Fruit fly (Drosophila melanogaster): ENCODE results near the gene Ahcy.

Gene Ahcy

DNA sequence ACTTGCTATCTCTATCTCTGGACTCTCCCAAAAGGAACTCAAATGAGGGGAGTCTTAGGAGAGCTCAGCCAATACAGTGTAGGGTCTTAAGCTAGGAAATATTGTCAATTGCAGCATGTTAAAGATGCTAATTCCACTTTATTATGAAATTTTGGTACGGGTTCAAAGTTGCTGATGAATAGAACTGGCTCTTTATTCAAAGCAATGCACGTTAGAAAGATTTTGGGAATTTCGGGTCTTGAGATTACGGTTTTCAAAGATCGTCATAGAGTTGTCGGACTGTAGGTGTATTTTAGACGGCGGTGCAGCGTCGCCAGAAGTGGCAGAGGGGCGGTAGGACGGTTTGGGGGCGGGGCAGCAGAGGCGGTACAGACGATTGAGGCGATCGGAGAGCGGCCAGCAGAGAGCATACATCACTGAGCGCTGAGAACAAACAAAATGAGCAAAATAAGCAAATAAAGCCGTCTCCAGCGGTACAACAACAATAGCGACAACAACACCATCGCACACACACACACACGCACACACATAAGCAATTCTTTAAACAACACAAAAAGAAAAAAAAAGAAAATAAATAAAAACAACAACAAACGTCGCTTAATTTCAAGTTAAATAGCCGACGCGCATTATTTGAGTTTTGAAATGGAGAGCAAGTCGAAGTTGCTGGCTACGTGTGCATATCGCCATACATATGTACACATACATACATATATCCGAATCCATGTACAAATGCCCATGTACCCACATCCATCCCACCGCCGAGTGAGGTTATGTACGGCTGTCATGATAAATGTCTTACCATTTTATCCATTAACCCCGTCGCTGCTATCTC, 47.6 kb downstream of the Ahcy start (continued):
- TF ChIP-seq chm (GFP tag; IDR thresholded peaks at IDR 0.05) (peak; percentile 11; the same call in 1 of the 2 replicates), sens-2 (GFP tag; IDR thresholded peaks at IDR 0.05) (no peak), D19B (GFP tag; optimal IDR thresholded peaks at IDR 0.05) (no peak), dmrt99B (tag; optimal IDR thresholded peaks at IDR 0.05) (no peak), CG31365 (tag; optimal IDR thresholded peaks at IDR 0.05) (no peak), usp (GFP tag; optimal IDR thresholded peaks at IDR 0.05) (no peak), HLH4C (GFP tag; IDR thresholded peaks at IDR 0.05; ENCODE audit: partially characterized antibody) (no peak), Nf-YA (GFP tag; IDR thresholded peaks at IDR 0.05) (no peak), CG6654 (GFP tag; optimal IDR thresholded peaks at IDR 0.05) (no peak), CG14710 (tag; optimal IDR thresholded peaks at IDR 0.05) (no peak), Sox100B (GFP tag; optimal IDR thresholded peaks at IDR 0.05) (no peak), CG15601 (tag; optimal IDR thresholded peaks at IDR 0.05) (peak; percentile 45), CG31224 (GFP tag; IDR thresholded peaks at IDR 0.05) (no peak), CG32532 (GFP tag; IDR thresholded peaks at IDR 0.05) (no peak), insv (GFP tag; optimal IDR thresholded peaks at IDR 0.05) (no peak), B-H1 (GFP tag; IDR thresholded peaks at IDR 0.05) (no peak; the same call in 2 of the 3 replicates), CG9817 (tag; optimal IDR thresholded peaks at IDR 0.05) (no peak), CG3407 (GFP tag; optimal IDR thresholded peaks at IDR 0.05) (peak; percentile 57), B-H2 (GFP tag; optimal IDR thresholded peaks at IDR 0.05) (no peak), CG14860 (GFP tag; IDR thresholded peaks at IDR 0.05; ENCODE audit: partially characterized antibody) (no peak), Scr (GFP tag; IDR thresholded peaks at IDR 0.05; ENCODE audit: partially characterized antibody) (no peak), Max (GFP tag; optimal IDR thresholded peaks at IDR 0.05) (no peak), CG6813 (GFP tag; optimal IDR thresholded peaks at IDR 0.05) (peak; percentile 67), CG7556 (GFP tag; optimal IDR thresholded peaks at IDR 0.05) (no peak), CG15696 (tag; optimal IDR thresholded peaks at IDR 0.05) (peak; percentile 29), D (optimal IDR thresholded peaks at IDR 0.05) (no peak), D (GFP tag; optimal IDR thresholded peaks at IDR 0.05) (no peak), ranshi (GFP tag; IDR thresholded peaks at IDR 0.05) (no peak), CG16813 (GFP tag; IDR thresholded peaks at IDR 0.05; ENCODE audit: partially characterized antibody) (no peak), pho (GFP tag; optimal IDR thresholded peaks at IDR 0.05) (no peak), Med (GFP tag) (peak; percentile 71), toy (GFP tag; IDR thresholded peaks at IDR 0.05) (no peak), Ssrp (tag; optimal IDR thresholded peaks at IDR 0.05) (no peak), CG1233 (GFP tag; optimal IDR thresholded peaks at IDR 0.05) (peak; percentile 5), grn (GFP tag; optimal IDR thresholded peaks at IDR 0.05) (no peak), klu (GFP tag; IDR thresholded peaks at IDR 0.05) (no peak), dm (GFP tag; optimal IDR thresholded peaks at IDR 0.05) (no peak), H15 (GFP tag; IDR thresholded peaks at IDR 0.05) (no peak), CG9215 (GFP tag; IDR thresholded peaks at IDR 0.05) (no peak), Dll (GFP tag; IDR thresholded peaks at IDR 0.05; ENCODE audit: partially characterized antibody) (no peak), her (GFP tag; optimal IDR thresholded peaks at IDR 0.05) (no peak), Sox102F (GFP tag; optimal IDR thresholded peaks at IDR 0.05) (no peak), CG6254 (GFP tag; optimal IDR thresholded peaks at IDR 0.05) (peak; percentile 20), CG34422 (GFP tag; IDR thresholded peaks at IDR 0.05) (no peak), CG2116 (GFP tag; optimal IDR thresholded peaks at IDR 0.05) (no peak), oc (tag; optimal IDR thresholded peaks at IDR 0.05) (no peak), CG18011 (GFP tag; optimal IDR thresholded peaks at IDR 0.05) (no peak), sug (tag; optimal IDR thresholded peaks at IDR 0.05) (no peak), CG30431 (GFP tag; optimal IDR thresholded peaks at IDR 0.05) (no peak)
